Worm (Caenorhabditis elegans) whole organism, L1 larva: Measurements from ENCODE around the gene srab-26.

Experiments
- C34B4.2 ChIP-seq: sonication (generic microtip); optimal IDR thresholded peaks from 2 replicates; lab custom pipeline; 2017; ENCODE audit warnings: mild to moderate bottlenecking, missing genetic modification characterization, missing compliant biosample characterization
- elt-3 ChIP-seq, 6 experiments: fragments of 150-350 bp in 1 of 6; sonication (generic microtip); optimal IDR thresholded peaks; 2 replicates each; lab custom pipeline; 2017 to 2018; ENCODE audit warnings: missing biosample characterization in 6 of 6, missing genetic modification characterization in 6 of 6, inconsistent platforms in 1 of 6
- skn-1 ChIP-seq: fragments of 150-350 bp; optimal IDR thresholded peaks from 2 replicates; lab custom pipeline; 2014; ENCODE audit warnings: missing biosample characterization, missing genetic modification characterization
- ztf-11 ChIP-seq, 2 experiments: sonication (generic microtip); optimal IDR thresholded peaks; 2 replicates each; lab custom pipeline; 2016 to 2017; ENCODE audit warnings: missing genetic modification characterization in 2 of 2, missing biosample characterization in 1 of 2, missing compliant biosample characterization in 1 of 2

DNA sequence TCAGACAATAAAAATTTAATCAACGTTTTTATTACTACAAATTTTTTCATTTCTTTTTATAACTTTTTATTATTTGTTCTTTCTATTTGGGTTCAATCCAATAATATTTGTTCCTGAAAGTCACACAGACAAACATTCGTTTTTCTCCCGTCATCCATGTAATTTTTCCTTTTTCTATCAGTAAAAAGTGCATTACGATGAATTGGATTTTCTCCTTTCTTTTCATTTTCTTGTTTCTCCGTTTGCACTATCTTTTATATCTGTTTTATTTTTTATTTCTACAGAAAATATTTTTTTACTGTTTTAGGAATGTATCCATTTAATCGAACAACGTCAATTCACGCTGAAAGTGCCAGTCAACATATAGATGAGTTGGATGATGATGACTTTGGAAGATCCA lies 20.0 kb upstream of the srab-26 start, which contains the start of gene egl-47:
- no peak for TF ChIP-seq elt-3 (tag; optimal IDR thresholded peaks at IDR 0.05; lab: Kevin White, UChicago)
- TF ChIP-seq ztf-11 (tag; optimal IDR thresholded peaks at IDR 0.05; lab: Kevin White, UChicago) = no peak
- TF ChIP-seq skn-1 (tag; lab: Kevin White, UChicago) = no peak
- no peak for TF ChIP-seq C34B4.2 (tag; lab: Kevin White, UChicago)
